Worm (Caenorhabditis elegans) whole organism, L3 larva: ENCODE data around the gene sri-30.

ENCODE experiments used
- ZK546.5 ChIP-seq: sonication (generic microtip); optimal IDR thresholded peaks from 2 replicates; lab custom pipeline; 2017; ENCODE audit warnings: missing biosample characterization, missing genetic modification characterization
- aly-2 ChIP-seq: fragments of 150-350 bp; optimal IDR thresholded peaks from 2 replicates; lab custom pipeline; 2014; ENCODE audit warnings: missing biosample characterization, missing genetic modification characterization
- ama-1 ChIP-seq: fragments of 150-350 bp; optimal IDR thresholded peaks from 2 replicates; lab custom pipeline; 2018
- ceh-16 ChIP-seq: sonication (generic microtip); optimal IDR thresholded peaks from 2 replicates; lab custom pipeline; 2017; ENCODE audit warnings: missing biosample characterization, missing genetic modification characterization
- ceh-82 ChIP-seq: fragments of 150-350 bp; optimal IDR thresholded peaks from 2 replicates; lab custom pipeline; 2014; ENCODE audit warnings: missing biosample characterization, missing genetic modification characterization
- daf-12 ChIP-seq: fragments of 150-350 bp; optimal IDR thresholded peaks from 2 replicates; lab custom pipeline; 2014; ENCODE audit warnings: missing biosample characterization, missing genetic modification reagents, missing genetic modification characterization
- elt-1 ChIP-seq: fragments of 150-350 bp; optimal IDR thresholded peaks from 2 replicates; lab custom pipeline; 2014; ENCODE audit warnings: missing biosample characterization, missing genetic modification characterization
- elt-3 ChIP-seq, 3 experiments: fragments of 150-350 bp in 1 of 3; sonication (generic microtip) in 2 of 3; optimal IDR thresholded peaks; 2 replicates in 2 of 3; 4 replicates in 1 of 3; lab custom pipeline; 2014 to 2017; ENCODE audit warnings: missing biosample characterization in 3 of 3, missing genetic modification characterization in 3 of 3
- fkh-2 ChIP-seq: fragments of 150-350 bp; optimal IDR thresholded peaks from 2 replicates; lab custom pipeline; 2014; ENCODE audit warnings: missing biosample characterization, missing genetic modification reagents, missing genetic modification characterization
- jun-1 ChIP-seq: fragments of 150-350 bp; optimal IDR thresholded peaks from 2 replicates; lab custom pipeline; 2014; ENCODE audit warnings: missing biosample characterization, missing genetic modification reagents, missing genetic modification characterization
- mml-1 ChIP-seq: fragments of 150-350 bp; sonication (generic microtip); optimal IDR thresholded peaks from 3 replicates; lab custom pipeline; 2014; ENCODE audit warnings: missing biosample characterization, missing genetic modification characterization
- nfya-1 ChIP-seq: sonication (generic microtip); optimal IDR thresholded peaks from 2 replicates; lab custom pipeline; 2017; ENCODE audit warnings: missing genetic modification characterization, mild to moderate bottlenecking, missing compliant biosample characterization, antibody characterized with exemption, moderate library complexity; ENCODE audit not compliant: insufficient read depth
- nhr-11 ChIP-seq: fragments of 150-350 bp; optimal IDR thresholded peaks from 2 replicates; lab custom pipeline; 2014; ENCODE audit warnings: missing biosample characterization, missing genetic modification characterization
- nhr-12 ChIP-seq: fragments of 150-350 bp; optimal IDR thresholded peaks from 2 replicates; lab custom pipeline; 2014; ENCODE audit warnings: missing biosample characterization, missing genetic modification characterization
- nhr-23 ChIP-seq: fragments of 150-350 bp; optimal IDR thresholded peaks from 2 replicates; lab custom pipeline; 2014; ENCODE audit warnings: missing biosample characterization, missing genetic modification reagents, missing genetic modification characterization
- nhr-237 ChIP-seq: fragments of 150-350 bp; optimal IDR thresholded peaks from 2 replicates; lab custom pipeline; 2014; ENCODE audit warnings: missing biosample characterization, missing genetic modification characterization
- nhr-28 ChIP-seq: fragments of 150-350 bp; optimal IDR thresholded peaks from 2 replicates; lab custom pipeline; 2014; ENCODE audit warnings: missing biosample characterization, missing genetic modification characterization
- nhr-43 ChIP-seq: sonication (generic microtip); optimal IDR thresholded peaks from 2 replicates; lab custom pipeline; 2016; ENCODE audit warnings: mild to moderate bottlenecking, missing genetic modification characterization, missing compliant biosample characterization; ENCODE audit not compliant: poor library complexity, severe bottlenecking
- nhr-67 ChIP-seq: fragments of 150-350 bp; optimal IDR thresholded peaks from 2 replicates; lab custom pipeline; 2014; ENCODE audit warnings: missing biosample characterization, missing genetic modification characterization
- nhr-76 ChIP-seq: fragments of 150-350 bp; sonication (generic microtip); optimal IDR thresholded peaks from 5 replicates; lab custom pipeline; 2014; ENCODE audit warnings: missing biosample characterization, missing genetic modification characterization
- nhr-77 ChIP-seq: fragments of 150-350 bp; optimal IDR thresholded peaks from 2 replicates; lab custom pipeline; 2014; ENCODE audit warnings: missing biosample characterization, missing genetic modification characterization
- pha-4 ChIP-seq: fragments of 150-350 bp; optimal IDR thresholded peaks from 2 replicates; lab custom pipeline; 2014; ENCODE audit warnings: missing biosample characterization, missing genetic modification reagents, missing genetic modification characterization
- pqm-1 ChIP-seq: fragments of 150-350 bp; optimal IDR thresholded peaks from 2 replicates; lab custom pipeline; 2017; ENCODE audit warnings: missing biosample characterization, missing genetic modification characterization, inconsistent platforms
- sea-2 ChIP-seq: fragments of 150-350 bp; sonication (generic microtip); optimal IDR thresholded peaks from 4 replicates; lab custom pipeline; 2014; ENCODE audit warnings: missing biosample characterization, missing genetic modification reagents, missing genetic modification characterization
- skn-1 ChIP-seq: fragments of 150-350 bp; optimal IDR thresholded peaks from 2 replicates; lab custom pipeline; 2014; ENCODE audit warnings: missing biosample characterization, missing genetic modification characterization
- snpc-4 ChIP-seq: fragments of 150-350 bp; optimal IDR thresholded peaks from 2 replicates; lab custom pipeline; 2014; ENCODE audit warnings: missing biosample characterization, missing genetic modification characterization
- unc-39 ChIP-seq: sonication (generic microtip); optimal IDR thresholded peaks from 4 replicates; lab custom pipeline; 2017; ENCODE audit warnings: missing biosample characterization, missing genetic modification characterization
- unc-62 ChIP-seq: fragments of 150-350 bp; sonication (generic microtip); optimal IDR thresholded peaks from 4 replicates; lab custom pipeline; 2014; ENCODE audit warnings: missing biosample characterization, missing genetic modification reagents, missing genetic modification characterization
- ztf-4 ChIP-seq: fragments of 150-350 bp; optimal IDR thresholded peaks from 2 replicates; lab custom pipeline; 2014; ENCODE audit warnings: missing biosample characterization, missing genetic modification characterization

The sri-30 gene

DNA sequence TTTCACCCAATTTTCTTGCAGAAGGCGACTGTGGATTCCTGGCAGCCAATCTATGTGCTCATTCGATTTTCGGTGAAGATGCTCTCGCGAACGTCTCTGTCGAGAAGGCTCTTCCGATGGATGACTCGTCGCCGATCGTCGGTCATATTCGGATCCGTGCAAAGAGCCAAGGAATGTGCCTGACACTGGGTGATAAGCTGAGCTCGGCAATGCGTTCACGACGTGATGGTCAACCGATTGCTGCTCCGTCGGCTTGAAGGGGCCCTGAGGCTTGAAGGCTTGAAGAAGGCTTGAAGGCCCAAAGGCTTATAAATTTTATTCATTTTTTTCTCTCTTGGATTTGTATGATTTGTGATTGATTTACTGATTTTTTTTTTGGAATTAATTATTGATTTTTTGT lies 41.2 kb downstream of the sri-30 start:
- no peak for TF ChIP-seq snpc-4
- TF ChIP-seq elt-3 (tag; optimal IDR thresholded peaks at IDR 0.05; lab: Kevin White, UChicago) = no peak
- no peak for TF ChIP-seq jun-1 (tag; lab: Kevin White, UChicago)
- TF ChIP-seq nhr-28 (tag; lab: Kevin White, UChicago) = no peak
- no peak for TF ChIP-seq nhr-76 (tag; lab: Kevin White, UChicago)
- TF ChIP-seq nhr-12 = no peak
- no peak for TF ChIP-seq ZK546.5 (tag; lab: Kevin White, UChicago)
- TF ChIP-seq elt-1 (tag; lab: Kevin White, UChicago) = no peak
- no peak for TF ChIP-seq nhr-43
- no peak for TF ChIP-seq nfya-1 (tag; lab: Kevin White, UChicago)
- TF ChIP-seq nhr-23 (tag; lab: Kevin White, UChicago) = no peak
- TF ChIP-seq sea-2 = no peak
- no peak for TF ChIP-seq ztf-4 (tag; lab: Kevin White, UChicago)

DNA sequence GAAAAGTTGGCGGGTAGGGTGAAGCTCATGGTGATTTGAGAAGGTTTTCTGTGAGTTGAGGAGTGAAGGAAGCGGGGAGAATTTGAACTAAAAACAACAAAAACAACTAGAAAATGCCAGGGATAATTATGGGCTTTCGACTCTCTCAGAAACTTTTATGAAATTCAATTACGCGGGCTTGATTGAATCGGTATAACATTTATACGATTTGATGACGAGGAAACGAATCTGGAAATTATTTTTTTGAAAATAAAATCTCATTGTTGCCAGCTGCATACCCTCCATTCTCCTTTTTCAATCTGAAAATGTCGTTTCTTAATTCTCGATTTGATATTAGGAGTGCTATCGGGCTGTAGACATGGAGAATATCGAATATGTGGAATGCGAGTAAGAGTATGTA lies 45.3 kb downstream of the sri-30 start, which contains the start of gene srg-21:
srg-21 (minus strand) TSS at position 101 of the 400 bp plus-strand sequence.
- TF ChIP-seq snpc-4 (no peak), pha-4 (tag; lab: Kevin White, UChicago) (no peak), pqm-1 (no peak), jun-1 (tag; lab: Kevin White, UChicago) (no peak), nhr-237 (tag; lab: Kevin White, UChicago) (no peak), ama-1 (lab: Kevin White, UChicago) (no peak), nhr-76 (tag; lab: Kevin White, UChicago) (no peak), elt-3 (tag; optimal IDR thresholded peaks at IDR 0.05; lab: Kevin White, UChicago) (no peak), nhr-28 (tag; lab: Kevin White, UChicago) (no peak), aly-2 (no peak)

- no peak for TF ChIP-seq nhr-77 (tag; lab: Kevin White, UChicago)
- TF ChIP-seq fkh-2 (tag; lab: Kevin White, UChicago) = no peak
- TF ChIP-seq skn-1 (tag; lab: Kevin White, UChicago) = no peak
Measured at ce11 chrII:3093352-3093751, 47.4 kb downstream of the sri-30 start, which contains the start of gene srg-22. srg-22 (minus strand) TSS chrII:3093452.

- TF ChIP-seq pqm-1 = no peak
Measured at ce11 chrII:3096060-3096459, 50.1 kb downstream of the sri-30 start, which contains the start of gene srg-23. srg-23 (minus strand) TSS chrII:3096160.

DNA sequence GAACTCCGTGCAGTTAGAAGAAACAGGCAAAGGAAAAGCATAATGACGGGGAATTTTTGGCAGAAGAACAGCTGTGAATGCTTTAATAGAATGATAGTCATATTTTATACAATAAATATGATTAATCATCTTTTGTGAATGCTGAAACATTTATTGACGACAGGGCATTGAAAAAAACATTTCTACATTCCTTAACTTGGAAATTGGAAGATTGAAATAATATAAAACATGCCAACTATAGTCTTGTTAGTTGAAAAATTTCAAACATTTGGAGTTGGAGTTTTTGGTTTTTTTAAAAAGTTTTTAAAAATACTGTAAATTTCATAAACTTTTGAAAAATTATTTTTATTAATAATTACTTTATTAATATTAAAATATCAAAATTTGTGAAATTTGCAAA lies 50.9 kb downstream of the sri-30 start, which contains the start of gene Y25C1A.14:
Y25C1A.14 (minus strand) TSS at position 101 of the 400 bp plus-strand sequence.
- TF ChIP-seq ceh-82 (tag; lab: Kevin White, UChicago) (no peak), nfya-1 (tag; lab: Kevin White, UChicago) (no peak), unc-39 (no peak), nhr-11 (tag; lab: Kevin White, UChicago) (no peak), nhr-43 (no peak), daf-12 (tag; lab: Kevin White, UChicago) (no peak), snpc-4 (no peak), fkh-2 (tag; lab: Kevin White, UChicago) (no peak), skn-1 (tag; lab: Kevin White, UChicago) (no peak), nhr-23 (tag; lab: Kevin White, UChicago) (no peak), nhr-12 (no peak), unc-62 (GFP tag; lab: Kevin White, UChicago) (no peak), ceh-16 (tag; lab: Kevin White, UChicago) (no peak), elt-3 (tag; optimal IDR thresholded peaks at IDR 0.05; lab: Kevin White, UChicago) (no peak), nhr-67 (tag; lab: Kevin White, UChicago) (no peak), mml-1 (tag; lab: Kevin White, UChicago) (no peak), pha-4 (tag; lab: Kevin White, UChicago) (no peak), nhr-237 (tag; lab: Kevin White, UChicago) (no peak)
